Fruit fly (Drosophila melanogaster) whole organism, pupa: ENCODE data around the gene CG14262.

Source experiments
- CG10348 ChIP-seq: fragments of 200-800 bp; sonication (Bioruptor generic); IDR thresholded peaks from 2 replicates; pipeline ENCODE4 v1.3.6; 2022; ENCODE audit warnings: missing biosample characterization, missing genetic modification characterization
- CG12605 ChIP-seq: fragments of 200-800 bp; sonication (Bioruptor generic); IDR thresholded peaks from 2 replicates; pipeline ENCODE4 v1.3.6; 2022; ENCODE audit warnings: missing biosample characterization, missing genetic modification characterization
- CG13204 ChIP-seq: fragments of 200-800 bp; sonication (Bioruptor generic); optimal IDR thresholded peaks from 2 replicates; lab custom pipeline; 2018; ENCODE audit warnings: missing biosample characterization, mild to moderate bottlenecking, missing genetic modification characterization, moderate library complexity
- CG14655 ChIP-seq: fragments of 200-800 bp; sonication (Bioruptor generic); optimal IDR thresholded peaks from 3 replicates; lab custom pipeline; 2017; ENCODE audit warnings: mild to moderate bottlenecking, missing biosample characterization, missing genetic modification reagents, missing genetic modification characterization
- CG15710 ChIP-seq: fragments of 200-800 bp; sonication (Bioruptor generic); optimal IDR thresholded peaks from 2 replicates; lab custom pipeline; 2018; ENCODE audit warnings: missing biosample characterization, mild to moderate bottlenecking, missing genetic modification characterization, moderate library complexity
- CG17806 ChIP-seq: fragments of 200-800 bp; sonication (Bioruptor generic); optimal IDR thresholded peaks from 2 replicates; lab custom pipeline; 2018; ENCODE audit warnings: missing biosample characterization, mild to moderate bottlenecking, missing genetic modification characterization, moderate library complexity
- CG32121 ChIP-seq: fragments of 200-800 bp; sonication (Bioruptor generic); IDR thresholded peaks from 2 replicates; pipeline ENCODE4 v1.3.6; 2022; ENCODE audit warnings: missing biosample characterization, missing genetic modification characterization
- CG34367 ChIP-seq: fragments of 200-800 bp; sonication (Bioruptor generic); optimal IDR thresholded peaks from 2 replicates; lab custom pipeline; 2018; ENCODE audit warnings: missing biosample characterization, mild to moderate bottlenecking, missing genetic modification characterization
- CG4496 ChIP-seq: fragments of 200-800 bp; sonication (Bioruptor generic); IDR thresholded peaks from 3 replicates; pipeline ENCODE4 v1.3.6; 2022; ENCODE audit warnings: missing biosample characterization, missing genetic modification characterization
- CG8159 ChIP-seq: fragments of 200-800 bp; sonication (Bioruptor generic); optimal IDR thresholded peaks from 3 replicates; lab custom pipeline; 2018; ENCODE audit warnings: missing biosample characterization, mild to moderate bottlenecking, missing genetic modification characterization, moderate library complexity
- CG8301 ChIP-seq: fragments of 200-800 bp; sonication (Bioruptor generic); optimal IDR thresholded peaks from 2 replicates; lab custom pipeline; 2018; ENCODE audit warnings: missing biosample characterization, mild to moderate bottlenecking, missing genetic modification characterization
- CG9948 ChIP-seq: fragments of 200-800 bp; sonication (Bioruptor generic); optimal IDR thresholded peaks from 2 replicates; lab custom pipeline; 2018; ENCODE audit warnings: missing biosample characterization, mild to moderate bottlenecking, missing genetic modification characterization, moderate library complexity
- D1 ChIP-seq: fragments of 200-800 bp; sonication (Bioruptor generic); optimal IDR thresholded peaks from 2 replicates; lab custom pipeline; 2018; ENCODE audit warnings: missing biosample characterization, mild to moderate bottlenecking, missing genetic modification characterization, moderate library complexity
- EcR ChIP-seq: fragments of 200-800 bp; sonication (Bioruptor generic); optimal IDR thresholded peaks from 3 replicates; lab custom pipeline; 2019; ENCODE audit warnings: missing biosample characterization, missing genetic modification characterization, mild to moderate bottlenecking, moderate library complexity, missing genetic modification reagents
- Ets98B ChIP-seq: fragments of 200-800 bp; sonication (Bioruptor generic); IDR thresholded peaks from 2 replicates; pipeline ENCODE4 v1.3.6; 2022; ENCODE audit warnings: missing biosample characterization, missing genetic modification characterization
- Pif1A ChIP-seq: fragments of 200-800 bp; sonication (Bioruptor generic); optimal IDR thresholded peaks from 3 replicates; lab custom pipeline; 2016; ENCODE audit warnings: missing biosample characterization, missing genetic modification characterization
- Pif1B ChIP-seq: fragments of 200-800 bp; sonication (Bioruptor generic); optimal IDR thresholded peaks from 3 replicates; lab custom pipeline; 2016; ENCODE audit warnings: missing biosample characterization, missing genetic modification characterization
- Snoo ChIP-seq: fragments of 200-800 bp; sonication (Bioruptor generic); optimal IDR thresholded peaks from 3 replicates; lab custom pipeline; 2017; ENCODE audit warnings: missing biosample characterization, mild to moderate bottlenecking, missing genetic modification characterization, inconsistent platforms
- fd96Ca ChIP-seq: fragments of 200-800 bp; sonication (Bioruptor generic); IDR thresholded peaks from 3 replicates; pipeline ENCODE4 v1.3.6; 2022; ENCODE audit warnings: missing biosample characterization, missing genetic modification characterization
- gl ChIP-seq: fragments of 200-800 bp; sonication (Bioruptor generic); optimal IDR thresholded peaks from 2 replicates; lab custom pipeline; 2018; ENCODE audit warnings: missing biosample characterization, mild to moderate bottlenecking, missing genetic modification characterization
- rn ChIP-seq: fragments of 200-800 bp; sonication (Bioruptor generic); IDR thresholded peaks from 2 replicates; pipeline ENCODE4 v1.3.6; 2022; ENCODE audit warnings: missing biosample characterization, missing genetic modification characterization

Gene CG14262

DNA sequence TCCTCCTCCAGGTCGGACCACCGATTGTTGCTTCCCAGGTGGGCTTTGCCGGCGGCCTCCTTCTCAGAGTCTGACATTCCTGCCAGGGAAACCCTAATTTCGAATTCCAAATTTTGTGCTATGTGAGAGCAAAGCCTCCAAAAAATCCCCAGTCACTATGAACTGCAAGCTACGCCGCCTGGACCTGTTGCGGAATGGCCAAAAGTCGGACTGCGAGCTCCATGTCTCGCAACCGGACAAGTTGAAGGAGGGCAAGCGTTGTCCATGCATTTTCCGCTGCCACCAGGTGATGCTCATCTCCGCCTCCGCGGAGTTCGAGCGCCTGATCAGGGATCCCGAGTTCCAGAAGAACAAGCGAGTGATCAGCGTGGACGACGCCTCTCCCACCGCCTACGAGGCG lies at the start of gene CG14262, which contains the start of gene CG14260:
Gene CG14262, minus strand, starts transcription at position 101 of the 400 bp plus-strand sequence.
Gene CG14260, plus strand, starts transcription at position 128 of the 400 bp plus-strand sequence.
- no peak for TF ChIP-seq CG12605
- no peak for TF ChIP-seq fd96Ca (GFP tag; lab: Robert Waterston, UW)
- TF ChIP-seq Ets98B = no peak
- no peak for TF ChIP-seq CG17806 (tag; lab: Kevin White, UChicago)
- no peak for TF ChIP-seq CG14655 (GFP tag; lab: Kevin White, UChicago)
- no peak for TF ChIP-seq CG15710
- TF ChIP-seq Snoo (tag; lab: Kevin White, UChicago) = no peak
- no peak for TF ChIP-seq EcR
- TF ChIP-seq Pif1A (GFP tag; lab: Kevin White, UChicago) = no peak
- TF ChIP-seq Pif1B (GFP tag; lab: Kevin White, UChicago) = no peak
- no peak for TF ChIP-seq CG8301
- no peak for TF ChIP-seq rn

DNA sequence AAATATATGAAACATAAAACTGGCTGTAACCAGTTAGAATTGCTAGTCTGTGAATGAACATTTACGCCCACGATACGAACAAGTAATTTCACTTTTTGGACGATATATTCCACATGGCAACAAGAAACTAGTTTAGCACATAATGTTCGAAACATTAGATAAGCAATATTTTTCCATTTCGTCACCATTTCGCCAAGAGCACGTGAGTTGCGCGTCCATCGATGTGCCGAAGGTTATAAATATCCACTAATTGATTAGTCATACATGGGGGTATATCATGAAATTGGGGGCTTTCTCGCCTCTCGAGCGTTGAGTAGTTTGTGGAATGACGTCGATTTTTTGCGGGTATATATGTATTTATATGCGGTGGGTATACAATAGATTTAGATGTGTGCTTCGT lies 28.9 kb upstream of the CG14262 start:
- no peak for TF ChIP-seq CG8159 (tag; lab: Kevin White, UChicago)
- TF ChIP-seq Snoo (tag; lab: Kevin White, UChicago) = no peak
- TF ChIP-seq CG32121 = no peak

DNA sequence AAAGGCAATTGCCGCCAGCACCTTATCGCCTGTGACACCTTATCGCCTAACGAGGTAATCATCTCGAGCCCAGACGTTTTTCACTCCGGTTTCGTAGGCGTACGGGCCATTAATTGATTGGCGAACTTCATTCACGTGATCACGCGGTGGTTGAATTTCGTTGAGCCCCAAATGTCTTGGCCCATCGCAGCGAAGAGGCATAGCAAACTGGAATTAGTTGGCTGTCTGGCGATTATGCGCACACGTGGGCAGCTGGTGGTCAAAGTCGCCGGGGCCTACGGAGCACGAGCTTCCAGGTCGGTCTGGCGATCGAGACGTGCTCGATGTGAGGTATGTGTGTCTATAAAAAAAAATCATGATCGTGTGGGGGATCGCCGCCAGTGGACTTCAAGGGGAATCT lies 27.8 kb upstream of the CG14262 start:
- no peak for TF ChIP-seq D1 (tag; lab: Kevin White, UChicago)

DNA sequence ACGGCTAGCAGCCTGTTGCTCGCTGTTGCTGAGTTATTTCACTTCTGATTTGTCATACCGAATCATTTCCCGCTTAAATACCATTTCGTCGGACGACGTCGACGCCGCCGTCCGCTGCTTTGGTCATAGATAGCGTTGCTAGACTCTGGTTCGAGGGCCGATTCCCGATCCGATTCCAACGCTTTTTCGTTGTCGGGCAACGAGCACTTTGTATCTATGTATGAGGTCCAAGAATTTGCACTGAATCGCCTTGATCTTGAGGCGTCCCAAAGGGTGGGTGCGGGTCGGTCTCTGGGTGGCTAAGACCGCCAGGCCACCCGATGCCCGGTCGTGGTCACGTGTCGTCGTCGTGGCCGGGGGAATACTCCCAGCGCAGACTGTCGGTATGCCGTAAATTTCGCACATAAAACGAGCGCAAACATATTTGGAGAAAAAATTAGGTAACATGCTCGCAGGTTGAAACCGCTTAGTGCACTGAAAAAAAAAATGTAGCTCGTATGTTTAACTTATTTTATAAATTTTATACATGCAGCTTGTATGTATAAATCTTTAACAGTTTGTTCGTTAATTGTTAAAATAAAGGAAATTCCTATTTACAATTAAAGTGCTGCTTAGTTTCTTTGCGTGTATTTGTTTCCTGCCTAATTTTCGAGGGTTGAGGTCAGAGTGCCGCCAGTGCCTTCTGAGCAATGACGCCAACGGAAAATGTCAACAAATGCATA lies 27.1 kb upstream of the CG14262 start, which contains the start of gene CG3348:
Gene CG3348, minus strand, starts transcription at position 51 of the 722 bp plus-strand sequence.
- TF ChIP-seq CG8159 (tag; lab: Kevin White, UChicago) (peak; percentile 3), CG34367 (tag; lab: Kevin White, UChicago) (no peak), CG4496 (GFP tag; lab: Robert Waterston, UW) (0 out of 3 replicates have a peak, but pooled peaks have one; percentile 44)

DNA sequence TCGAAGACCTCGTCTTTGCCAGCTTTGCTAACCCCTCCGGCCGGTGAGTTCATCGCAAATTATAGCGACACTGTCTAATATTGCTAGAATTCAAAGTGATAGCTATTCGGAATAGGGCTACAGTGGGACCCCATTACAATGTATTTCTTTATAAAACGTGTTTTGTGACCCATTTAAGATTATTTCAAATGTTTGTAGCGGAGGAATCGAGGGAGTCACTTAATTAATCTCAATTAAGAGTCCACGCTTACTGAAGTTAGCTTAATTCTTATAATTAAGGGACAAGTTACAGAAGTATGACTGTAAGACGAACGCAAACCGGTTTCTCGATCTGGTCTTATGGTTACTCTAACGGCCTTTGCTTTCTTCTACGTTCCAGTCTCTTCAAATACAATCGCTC lies 24.4 kb upstream of the CG14262 start:
- TF ChIP-seq Pif1B (GFP tag; lab: Kevin White, UChicago) (peak; percentile 32), CG14655 (GFP tag; lab: Kevin White, UChicago) (peak; percentile 75), CG9948 (tag; lab: Kevin White, UChicago) (peak; percentile 16), Ets98B (peak; percentile 55; the same call in 1 of the 2 replicates), CG10348 (GFP tag; lab: Robert Waterston, UW) (no peak), CG34367 (tag; lab: Kevin White, UChicago) (no peak), Pif1A (GFP tag; lab: Kevin White, UChicago) (peak; percentile 40), gl (tag; lab: Kevin White, UChicago) (no peak), fd96Ca (GFP tag; lab: Robert Waterston, UW) (0 out of 3 replicates have a peak, but pooled peaks have one; percentile 41), CG12605 (peak; percentile 43; the same call in 1 of the 2 replicates), CG8301 (peak; percentile 80), CG4496 (GFP tag; lab: Robert Waterston, UW) (peak; percentile 76; the same call in 2 of the 3 replicates)

DNA sequence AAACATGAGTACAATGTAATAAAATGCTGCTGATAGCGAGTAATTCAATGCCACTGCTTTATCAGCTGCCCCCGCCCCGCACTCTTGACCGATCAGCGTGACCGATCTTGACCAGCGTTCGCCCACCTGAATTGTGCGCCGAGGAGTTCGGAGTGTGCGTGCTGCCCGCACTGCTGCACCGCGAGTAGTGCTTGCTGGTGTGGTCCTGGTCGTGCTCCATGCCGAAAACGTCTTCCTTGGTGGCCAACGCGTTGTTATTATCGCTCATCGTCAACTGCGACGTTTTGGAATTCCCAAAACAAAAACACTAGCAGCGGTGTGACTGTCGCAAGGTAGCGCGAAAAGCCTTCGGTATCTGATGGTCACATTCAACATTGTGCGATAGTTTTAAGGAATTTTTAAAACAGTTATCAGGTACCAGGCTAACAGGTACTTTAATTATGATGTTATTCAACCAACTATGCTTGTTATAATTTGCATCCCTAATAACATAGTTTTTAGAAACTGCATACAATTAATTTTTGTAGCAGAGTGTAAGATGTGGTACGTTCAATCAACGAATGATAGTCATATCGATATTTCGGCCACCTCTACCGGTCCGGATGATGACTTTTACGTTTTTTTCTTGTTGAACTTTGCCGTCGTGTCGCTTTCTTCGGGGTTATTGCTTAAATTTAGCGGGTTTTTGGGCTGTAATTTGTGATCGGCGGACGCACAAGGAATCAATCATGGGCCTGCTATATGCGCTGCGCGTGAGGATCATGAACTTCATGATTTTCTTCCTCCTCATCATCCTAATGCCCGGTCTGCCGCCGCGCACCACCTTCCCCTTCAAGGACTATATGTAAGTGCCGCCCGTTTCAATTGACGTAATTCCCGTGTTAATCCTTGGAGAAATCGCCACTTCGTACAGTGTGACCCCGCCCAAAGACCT lies 23.2 kb upstream of the CG14262 start, which contains the start of the genes bigmax and Hmu:
Gene bigmax, minus strand, starts transcription at position 325 of the 934 bp plus-strand sequence.
Gene Hmu, plus strand, starts transcription at position 568 of the 934 bp plus-strand sequence.
- TF ChIP-seq fd96Ca (GFP tag; lab: Robert Waterston, UW) (peak; percentile 75), CG8159 (tag; lab: Kevin White, UChicago) (peak; percentile 62), Ets98B (peak; percentile 80), CG34367 (tag; lab: Kevin White, UChicago) (peak; percentile 53), CG32121 (peak; percentile 78), gl (tag; lab: Kevin White, UChicago) (peak; percentile 43), CG9948 (tag; lab: Kevin White, UChicago) (peak; percentile 62), CG17806 (tag; lab: Kevin White, UChicago) (peak; percentile 60), CG14655 (GFP tag; lab: Kevin White, UChicago) (peak; percentile 69), CG13204 (GFP tag; lab: Kevin White, UChicago) (no peak), CG4496 (GFP tag; lab: Robert Waterston, UW) (peak; percentile 83), CG12605 (peak; percentile 42; the same call in 1 of the 2 replicates), rn (peak; percentile 45; the same call in 1 of the 2 replicates), CG8301 (peak; percentile 67), D1 (tag; lab: Kevin White, UChicago) (no peak), Pif1B (GFP tag; lab: Kevin White, UChicago) (peak; percentile 36), Pif1A (GFP tag; lab: Kevin White, UChicago) (peak; percentile 65), Snoo (tag; lab: Kevin White, UChicago) (peak; percentile 65), CG10348 (GFP tag; lab: Robert Waterston, UW) (no peak), CG15710 (peak; percentile 67), EcR (peak; percentile 66)
